Worm (Caenorhabditis elegans) whole organism, dauer: ENCODE measurements around the gene F47B8.4.

Experiments
- unc-62 ChIP-seq: sonication (generic microtip); optimal IDR thresholded peaks from 2 replicates; lab custom pipeline; 2017; ENCODE audit warnings: missing biosample characterization, missing genetic modification reagents, missing genetic modification characterization

Gene F47B8.4

ce11 chrV:14324502-14325467 lies at the start of gene F47B8.4, which contains the start of gene F47B8.18:
Gene F47B8.4 (minus strand): TSS chrV:14324673.
Gene F47B8.18 (minus strand): TSS chrV:14325464.
- no peak for TF ChIP-seq unc-62

ce11 chrV:14372774-14373173 lies 48.3 kb upstream of the F47B8.4 start, which contains the start of gene unc-39:
Gene unc-39 (plus strand): TSS chrV:14373074.
- TF ChIP-seq unc-62, result no peak

- TF ChIP-seq unc-62, result no peak
Observed at ce11 chrV:14369412-14369811, 44.9 kb upstream of the F47B8.4 start.

- no peak for TF ChIP-seq unc-62
Observed at ce11 chrV:14368272-14369052, 44.0 kb upstream of the F47B8.4 start.

ce11 chrV:14366487-14366962 lies 42.1 kb upstream of the F47B8.4 start:
- TF ChIP-seq unc-62, result no peak

- TF ChIP-seq unc-62, result no peak
Observed at ce11 chrV:14364586-14365248, 40.2 kb upstream of the F47B8.4 start.

- no peak for TF ChIP-seq unc-62
Observed at ce11 chrV:14361973-14362372, 37.5 kb upstream of the F47B8.4 start.

ce11 chrV:14358577-14358976 lies 34.1 kb upstream of the F47B8.4 start, which contains the start of gene Y49A3A.4:
Gene Y49A3A.4 (minus strand): TSS chrV:14358890.
- TF ChIP-seq unc-62, result no peak

- TF ChIP-seq unc-62, result no peak
Observed at ce11 chrV:14355738-14356368, 31.4 kb upstream of the F47B8.4 start, which contains the start of gene cyn-1. Gene cyn-1 (plus strand): TSS chrV:14356076.

ce11 chrV:14354258-14354877 lies 29.9 kb upstream of the F47B8.4 start, which contains the start of gene Y49A3A.3:
Gene Y49A3A.3 (plus strand): TSS chrV:14354410.
- TF ChIP-seq unc-62, result no peak

- no peak for TF ChIP-seq unc-62
Observed at ce11 chrV:14352032-14352431, 27.6 kb upstream of the F47B8.4 start.

ce11 chrV:14351629-14352028 lies 27.2 kb upstream of the F47B8.4 start, which contains the start of gene vha-13:
Gene vha-13 (plus strand): TSS chrV:14351709.
- no peak for TF ChIP-seq unc-62

- TF ChIP-seq unc-62, result no peak
Observed at ce11 chrV:14350949-14351348, 26.5 kb upstream of the F47B8.4 start.

ce11 chrV:14350498-14350897 lies 26.0 kb upstream of the F47B8.4 start:
- TF ChIP-seq unc-62, result no peak

ce11 chrV:14347234-14347826 lies 22.9 kb upstream of the F47B8.4 start, which contains the start of gene cept-2:
Gene cept-2 (plus strand): TSS chrV:14347766.
- no peak for TF ChIP-seq unc-62
